Fruit fly (Drosophila melanogaster) whole organism, prepupa: ENCODE data around the gene CG14020.

Experiments used
- Blimp-1 ChIP-seq: fragments of 200-800 bp; sonication (Bioruptor generic); optimal IDR thresholded peaks from 3 replicates; lab custom pipeline; 2017; ENCODE audit warnings: missing biosample characterization, missing genetic modification characterization, mild to moderate bottlenecking, moderate library complexity, missing genetic modification reagents
- CG10631 ChIP-seq: fragments of 200-800 bp; sonication (Bioruptor generic); optimal IDR thresholded peaks from 2 replicates; lab custom pipeline; 2016; ENCODE audit warnings: missing biosample characterization, missing genetic modification characterization
- CG11294 ChIP-seq: fragments of 200-800 bp; sonication (Bioruptor generic); IDR thresholded peaks from 2 replicates; pipeline ENCODE4 v1.3.6; 2022; ENCODE audit warnings: missing biosample characterization, missing genetic modification characterization
- CG11762 ChIP-seq: fragments of 200-800 bp; sonication (Bioruptor generic); optimal IDR thresholded peaks from 3 replicates; lab custom pipeline; 2016; ENCODE audit warnings: missing biosample characterization, missing genetic modification characterization; ENCODE audit not compliant: insufficient read depth
- CG11902 ChIP-seq: fragments of 200-800 bp; sonication (Bioruptor generic); optimal IDR thresholded peaks from 3 replicates; lab custom pipeline; 2016; ENCODE audit warnings: missing biosample characterization, missing genetic modification characterization
- CG15336 ChIP-seq: fragments of 200-800 bp; sonication (Bioruptor generic); IDR thresholded peaks from 2 replicates; pipeline ENCODE4 v1.3.6; 2022; ENCODE audit warnings: missing biosample characterization, missing genetic modification characterization
- CG16779 ChIP-seq: fragments of 200-800 bp; sonication (Bioruptor generic); optimal IDR thresholded peaks from 3 replicates; lab custom pipeline; 2017; ENCODE audit warnings: missing biosample characterization, mild to moderate bottlenecking, missing genetic modification characterization
- CG3032 ChIP-seq: fragments of 200-800 bp; optimal IDR thresholded peaks from 2 replicates; lab custom pipeline; 2019; ENCODE audit warnings: missing biosample characterization, mild to moderate bottlenecking, missing genetic modification characterization, moderate library complexity
- CG31627 ChIP-seq: fragments of 200-800 bp; sonication (Bioruptor generic); optimal IDR thresholded peaks from 3 replicates; lab custom pipeline; 2016; ENCODE audit warnings: missing biosample characterization, missing genetic modification characterization
- CG32006 ChIP-seq: fragments of 200-800 bp; sonication (Bioruptor generic); optimal IDR thresholded peaks from 3 replicates; lab custom pipeline; 2017; ENCODE audit warnings: missing biosample characterization, mild to moderate bottlenecking, missing genetic modification characterization
- CG34406 ChIP-seq: fragments of 200-800 bp; sonication (Bioruptor generic); optimal IDR thresholded peaks from 3 replicates; lab custom pipeline; 2016; ENCODE audit warnings: missing biosample characterization, missing genetic modification characterization
- CG3919 ChIP-seq: fragments of 200-800 bp; sonication (Bioruptor generic); optimal IDR thresholded peaks from 3 replicates; lab custom pipeline; 2016; ENCODE audit warnings: missing biosample characterization, missing genetic modification characterization
- CG6276 ChIP-seq: fragments of 200-800 bp; sonication (Bioruptor generic); optimal IDR thresholded peaks from 2 replicates; lab custom pipeline; 2017; ENCODE audit warnings: missing biosample characterization, mild to moderate bottlenecking, missing genetic modification characterization
- CG6792 ChIP-seq: fragments of 200-800 bp; sonication (Bioruptor generic); optimal IDR thresholded peaks from 3 replicates; lab custom pipeline; 2016; ENCODE audit warnings: missing biosample characterization, missing genetic modification characterization
- CG6808 ChIP-seq: fragments of 200-800 bp; sonication (Bioruptor generic); optimal IDR thresholded peaks from 3 replicates; lab custom pipeline; 2017; ENCODE audit warnings: missing biosample characterization, missing genetic modification characterization, mild to moderate bottlenecking, moderate library complexity, missing genetic modification reagents
- CG6854 ChIP-seq: fragments of 200-800 bp; sonication (Bioruptor generic); optimal IDR thresholded peaks from 2 replicates; lab custom pipeline; 2017; ENCODE audit warnings: missing biosample characterization, mild to moderate bottlenecking, missing genetic modification characterization
- CG7368 ChIP-seq: fragments of 200-800 bp; sonication (Bioruptor generic); optimal IDR thresholded peaks from 3 replicates; lab custom pipeline; 2016; ENCODE audit warnings: missing biosample characterization, missing genetic modification characterization
- CG8119 ChIP-seq: fragments of 200-800 bp; sonication (Bioruptor generic); IDR thresholded peaks from 3 replicates; pipeline ENCODE4 v1.3.6; 2022; ENCODE audit warnings: missing biosample characterization, missing genetic modification characterization
- CG8319 ChIP-seq: fragments of 200-800 bp; sonication (Bioruptor generic); optimal IDR thresholded peaks from 3 replicates; lab custom pipeline; 2016; ENCODE audit warnings: missing biosample characterization, missing genetic modification characterization
- CG8632 ChIP-seq: fragments of 200-800 bp; sonication (Bioruptor generic); optimal IDR thresholded peaks from 3 replicates; lab custom pipeline; 2016; ENCODE audit warnings: missing biosample characterization, missing genetic modification characterization
- CG9139 ChIP-seq: fragments of 200-800 bp; sonication (Bioruptor generic); optimal IDR thresholded peaks from 3 replicates; lab custom pipeline; 2017; ENCODE audit warnings: missing biosample characterization, mild to moderate bottlenecking, missing genetic modification characterization
- Eip75B ChIP-seq: fragments of 200-800 bp; sonication (Bioruptor generic); optimal IDR thresholded peaks from 3 replicates; lab custom pipeline; 2016; ENCODE audit warnings: missing biosample characterization, missing genetic modification characterization
- Eip78C ChIP-seq: fragments of 200-800 bp; sonication (Bioruptor generic); peaks from one replicate; lab custom pipeline; 2016; ENCODE audit warnings: missing biosample characterization, missing genetic modification characterization
- Eip93F ChIP-seq: fragments of 200-800 bp; sonication (Bioruptor generic); optimal IDR thresholded peaks from 2 replicates; lab custom pipeline; 2016; ENCODE audit warnings: missing biosample characterization, mild to moderate bottlenecking, missing genetic modification characterization
- Ets21C ChIP-seq: fragments of 200-800 bp; sonication (Bioruptor generic); optimal IDR thresholded peaks from 3 replicates; lab custom pipeline; 2016; ENCODE audit warnings: missing biosample characterization, missing genetic modification characterization
- Ets96B ChIP-seq: fragments of 200-800 bp; optimal IDR thresholded peaks from 2 replicates; lab custom pipeline; 2019; ENCODE audit warnings: missing biosample characterization, mild to moderate bottlenecking, missing genetic modification characterization, moderate library complexity
- Gug ChIP-seq: fragments of 200-800 bp; sonication (Bioruptor generic); IDR thresholded peaks from 2 replicates; pipeline ENCODE4 v1.3.6; 2022; ENCODE audit warnings: missing biosample characterization, missing genetic modification characterization
- Hr38 ChIP-seq: sonication (Bioruptor generic); optimal IDR thresholded peaks from 2 replicates; lab custom pipeline; 2016; ENCODE audit warnings: missing biosample characterization, missing genetic modification characterization
- Hr39 ChIP-seq: fragments of 200-800 bp; sonication (Bioruptor generic); optimal IDR thresholded peaks from 2 replicates; lab custom pipeline; 2016; ENCODE audit warnings: missing biosample characterization, missing genetic modification characterization
- Hr4 ChIP-seq: fragments of 200-800 bp; sonication (Bioruptor generic); optimal IDR thresholded peaks from 3 replicates; lab custom pipeline; 2016; ENCODE audit warnings: missing biosample characterization, missing genetic modification characterization
- Lpt ChIP-seq: fragments of 200-800 bp; sonication (Bioruptor generic); optimal IDR thresholded peaks from 3 replicates; lab custom pipeline; 2016; ENCODE audit warnings: missing biosample characterization, missing genetic modification characterization
- Met ChIP-seq: fragments of 200-800 bp; sonication (Bioruptor generic); optimal IDR thresholded peaks from 3 replicates; lab custom pipeline; 2016; ENCODE audit warnings: missing biosample characterization, missing genetic modification characterization
- OdsH ChIP-seq: fragments of 200-800 bp; sonication (Bioruptor generic); optimal IDR thresholded peaks from 3 replicates; lab custom pipeline; 2016; ENCODE audit warnings: missing biosample characterization, missing genetic modification characterization
- Smox ChIP-seq: fragments of 200-800 bp; sonication (Bioruptor generic); optimal IDR thresholded peaks from 3 replicates; lab custom pipeline; 2016; ENCODE audit warnings: missing biosample characterization, missing genetic modification characterization
- Sox15 ChIP-seq: fragments of 200-800 bp; sonication (Bioruptor generic); optimal IDR thresholded peaks from 3 replicates; lab custom pipeline; 2016; ENCODE audit warnings: missing biosample characterization, missing genetic modification characterization
- acj6 ChIP-seq: fragments of 200-800 bp; sonication (Bioruptor generic); optimal IDR thresholded peaks from 3 replicates; lab custom pipeline; 2016; ENCODE audit warnings: missing biosample characterization, missing genetic modification characterization
- dac ChIP-seq: fragments of 200-800 bp; sonication (Bioruptor generic); optimal IDR thresholded peaks from 2 replicates; lab custom pipeline; 2017; ENCODE audit warnings: missing biosample characterization, mild to moderate bottlenecking, missing genetic modification characterization
- dsx ChIP-seq: fragments of 200-800 bp; optimal IDR thresholded peaks from 3 replicates; lab custom pipeline; 2019; ENCODE audit warnings: missing biosample characterization, mild to moderate bottlenecking, missing genetic modification characterization, moderate library complexity; ENCODE audit not compliant: poor library complexity, severe bottlenecking
- eg ChIP-seq: fragments of 200-800 bp; sonication (Bioruptor generic); IDR thresholded peaks from 3 replicates; pipeline ENCODE4 v1.3.6; 2022; ENCODE audit warnings: missing biosample characterization, missing genetic modification characterization
- esn ChIP-seq: fragments of 200-800 bp; sonication (Bioruptor generic); optimal IDR thresholded peaks from 2 replicates; lab custom pipeline; 2016; ENCODE audit warnings: missing biosample characterization, mild to moderate bottlenecking, missing genetic modification characterization, moderate library complexity
- fd59A ChIP-seq: fragments of 200-800 bp; sonication (Bioruptor generic); optimal IDR thresholded peaks from 2 replicates; lab custom pipeline; 2017; ENCODE audit warnings: missing biosample characterization, mild to moderate bottlenecking, missing genetic modification characterization, missing genetic modification reagents
- fd85E ChIP-seq: fragments of 200-800 bp; sonication (Bioruptor generic); optimal IDR thresholded peaks from 3 replicates; lab custom pipeline; 2016; ENCODE audit warnings: missing biosample characterization, missing genetic modification characterization
- fkh ChIP-seq: fragments of 200-800 bp; sonication (Bioruptor generic); optimal IDR thresholded peaks from 3 replicates; lab custom pipeline; 2017; ENCODE audit warnings: missing biosample characterization, mild to moderate bottlenecking, missing genetic modification characterization, moderate library complexity
- net ChIP-seq: fragments of 200-800 bp; sonication (Bioruptor generic); optimal IDR thresholded peaks from 3 replicates; lab custom pipeline; 2016; ENCODE audit warnings: missing biosample characterization, missing genetic modification characterization
- pdm3 ChIP-seq: fragments of 200-800 bp; sonication (Bioruptor generic); optimal IDR thresholded peaks from 3 replicates; lab custom pipeline; 2016; ENCODE audit warnings: missing biosample characterization, missing genetic modification characterization
- salr ChIP-seq, 2 experiments: fragments of 200-800 bp; sonication (Bioruptor generic); optimal IDR thresholded peaks; 3 replicates each; lab custom pipeline; 2016 to 2018; ENCODE audit warnings: missing biosample characterization in 2 of 2, missing genetic modification characterization in 2 of 2, mild to moderate bottlenecking in 1 of 2
- spab ChIP-seq: fragments of 200-800 bp; sonication (Bioruptor generic); optimal IDR thresholded peaks from 2 replicates; lab custom pipeline; 2017; ENCODE audit warnings: missing biosample characterization, mild to moderate bottlenecking, missing genetic modification characterization, missing genetic modification reagents
- svp ChIP-seq: fragments of 200-800 bp; sonication (Bioruptor generic); peaks from one replicate; lab custom pipeline; 2016; ENCODE audit warnings: missing biosample characterization, missing genetic modification characterization
- topi ChIP-seq: fragments of 200-800 bp; sonication (Bioruptor generic); optimal IDR thresholded peaks from 3 replicates; lab custom pipeline; 2016; ENCODE audit warnings: missing biosample characterization, missing genetic modification characterization

CG14020 gene

dm6 chr2L:5491220-5491619 is 26.3 kb upstream of the CG14020 start (continued):
- TF ChIP-seq dac (GFP tag; lab: Kevin White, UChicago) = no peak
- no peak for TF ChIP-seq Hr38 (GFP tag; lab: Kevin White, UChicago)
- peak; percentile 54 for TF ChIP-seq fd59A
- peak; percentile 65 for TF ChIP-seq svp (GFP tag; lab: Kevin White, UChicago)
- TF ChIP-seq Hr39 (GFP tag; lab: Kevin White, UChicago) = peak; percentile 58
- peak; percentile 91 for TF ChIP-seq Eip78C (GFP tag; lab: Kevin White, UChicago)
- peak; percentile 51 to 66 for TF ChIP-seq salr (GFP tag; optimal IDR thresholded peaks at IDR 0.05; lab: Kevin White, UChicago)
- peak; percentile 73 for TF ChIP-seq CG10631 (GFP tag; lab: Kevin White, UChicago)
- TF ChIP-seq, all 60 proteins: peak for 50

dm6 chr2L:5492924-5493323 is 24.6 kb upstream of the CG14020 start:
- TF ChIP-seq CG15336 (GFP tag; lab: Robert Waterston, UW) = no peak
- TF ChIP-seq eg = 0 out of 3 replicates have a peak, but pooled peaks have one; percentile 26
- TF ChIP-seq CG34406 (GFP tag; lab: Kevin White, UChicago) = peak; percentile 47
- no peak for TF ChIP-seq fd85E (GFP tag; lab: Kevin White, UChicago)
- TF ChIP-seq svp (GFP tag; lab: Kevin White, UChicago) = peak; percentile 93
- TF ChIP-seq CG6792 (GFP tag; lab: Kevin White, UChicago) = peak; percentile 66
- no peak for TF ChIP-seq Hr38 (GFP tag; lab: Kevin White, UChicago)
- TF ChIP-seq spab = peak; percentile 44
- no peak for TF ChIP-seq Lpt (GFP tag; lab: Kevin White, UChicago)
- peak; percentile 87 for TF ChIP-seq Eip78C (GFP tag; lab: Kevin White, UChicago)
- peak; percentile 29 for TF ChIP-seq CG32006 (GFP tag; lab: Kevin White, UChicago)
- TF ChIP-seq Ets96B (tag; lab: Kevin White, UChicago) = peak; percentile 65
- TF ChIP-seq OdsH (GFP tag; lab: Kevin White, UChicago) = peak; percentile 61
- TF ChIP-seq fkh (GFP tag; lab: Kevin White, UChicago) = no peak
- TF ChIP-seq Sox15 = peak; percentile 36
- peak; percentile 41 for TF ChIP-seq CG8632
- peak; percentile 47 for TF ChIP-seq CG6854 (GFP tag; lab: Kevin White, UChicago)
- peak; percentile 90 for TF ChIP-seq esn (GFP tag; lab: Kevin White, UChicago)
- peak; percentile 34 for TF ChIP-seq CG8319 (GFP tag; lab: Kevin White, UChicago)
- peak; percentile 25 for TF ChIP-seq Hr4 (GFP tag; lab: Kevin White, UChicago)
- TF ChIP-seq Eip75B = peak; percentile 70
- no peak for TF ChIP-seq dac (GFP tag; lab: Kevin White, UChicago)
- no peak for TF ChIP-seq Gug
- TF ChIP-seq Smox (GFP tag; lab: Kevin White, UChicago) = peak; percentile 82
- TF ChIP-seq CG7368 (GFP tag; lab: Kevin White, UChicago) = peak; percentile 33
- TF ChIP-seq CG3919 (GFP tag; lab: Kevin White, UChicago) = peak; percentile 70
- TF ChIP-seq CG31627 (GFP tag; lab: Kevin White, UChicago) = peak; percentile 81
- TF ChIP-seq CG16779 (tag; lab: Kevin White, UChicago) = no peak
- peak; percentile 68 for TF ChIP-seq acj6 (GFP tag; lab: Kevin White, UChicago)
- no peak for TF ChIP-seq CG11294 (GFP tag; lab: Robert Waterston, UW)
- TF ChIP-seq CG8119 (GFP tag; lab: Robert Waterston, UW) = no peak
- peak; percentile 75 for TF ChIP-seq Eip93F (GFP tag; lab: Kevin White, UChicago)
- peak; percentile 82 for TF ChIP-seq topi (GFP tag; lab: Kevin White, UChicago)
- TF ChIP-seq CG10631 (GFP tag; lab: Kevin White, UChicago) = peak; percentile 51
- TF ChIP-seq fd59A = peak; percentile 48
- TF ChIP-seq net (GFP tag; lab: Kevin White, UChicago) = peak; percentile 48
- no peak for TF ChIP-seq CG6276 (GFP tag; lab: Kevin White, UChicago)
- peak; percentile 85 for TF ChIP-seq Met (GFP tag; lab: Kevin White, UChicago)
- peak; percentile 45 for TF ChIP-seq Blimp-1 (GFP tag; lab: Kevin White, UChicago)
- peak; percentile 41 for TF ChIP-seq CG11902 (GFP tag; lab: Kevin White, UChicago)
- peak; percentile 73 for TF ChIP-seq Ets21C
- peak; percentile 51 for TF ChIP-seq dsx (GFP tag; lab: Kevin White, UChicago)
- peak; percentile 41 for TF ChIP-seq CG9139 (GFP tag; lab: Kevin White, UChicago)
- TF ChIP-seq salr (GFP tag; optimal IDR thresholded peaks at IDR 0.05; lab: Kevin White, UChicago) = peak; percentile 4 to 9
- TF ChIP-seq CG11762 (GFP tag; lab: Kevin White, UChicago) = peak; percentile 42
- TF ChIP-seq CG6808 (GFP tag; lab: Kevin White, UChicago) = peak; percentile 21
- peak; percentile 45 for TF ChIP-seq CG3032 (tag; lab: Kevin White, UChicago)
- TF ChIP-seq pdm3 (GFP tag; lab: Kevin White, UChicago) = peak; percentile 54
